Fruit fly (Drosophila melanogaster) whole organism, prepupa: ENCODE results near the gene Atg18a.

Experiments used
- Blimp-1 ChIP-seq: fragments of 200-800 bp; sonication (Bioruptor generic); optimal IDR thresholded peaks from 3 replicates; lab custom pipeline; 2017; ENCODE audit warnings: missing biosample characterization, missing genetic modification characterization, mild to moderate bottlenecking, moderate library complexity, missing genetic modification reagents
- CG10631 ChIP-seq: fragments of 200-800 bp; sonication (Bioruptor generic); optimal IDR thresholded peaks from 2 replicates; lab custom pipeline; 2016; ENCODE audit warnings: missing biosample characterization, missing genetic modification characterization
- CG10669 ChIP-seq: fragments of 200-800 bp; sonication (Bioruptor generic); optimal IDR thresholded peaks from 3 replicates; lab custom pipeline; 2018; ENCODE audit warnings: missing biosample characterization, mild to moderate bottlenecking, missing genetic modification characterization, moderate library complexity
- CG15336 ChIP-seq: fragments of 200-800 bp; sonication (Bioruptor generic); IDR thresholded peaks from 2 replicates; pipeline ENCODE4 v1.3.6; 2022; ENCODE audit warnings: missing biosample characterization, missing genetic modification characterization
- CG1621 ChIP-seq: fragments of 200-800 bp; sonication (Bioruptor generic); optimal IDR thresholded peaks from 3 replicates; lab custom pipeline; 2018; ENCODE audit warnings: missing biosample characterization, mild to moderate bottlenecking, missing genetic modification characterization
- CG32006 ChIP-seq: fragments of 200-800 bp; sonication (Bioruptor generic); optimal IDR thresholded peaks from 3 replicates; lab custom pipeline; 2017; ENCODE audit warnings: missing biosample characterization, mild to moderate bottlenecking, missing genetic modification characterization
- CG3919 ChIP-seq: fragments of 200-800 bp; sonication (Bioruptor generic); optimal IDR thresholded peaks from 3 replicates; lab custom pipeline; 2016; ENCODE audit warnings: missing biosample characterization, missing genetic modification characterization
- CG4318 ChIP-seq: fragments of 200-800 bp; sonication (Bioruptor generic); optimal IDR thresholded peaks from 3 replicates; lab custom pipeline; 2017; ENCODE audit warnings: missing biosample characterization, mild to moderate bottlenecking, missing genetic modification characterization
- CG6163 ChIP-seq: fragments of 200-800 bp; sonication (Bioruptor generic); IDR thresholded peaks from 3 replicates; pipeline ENCODE4 v1.3.6; 2022; ENCODE audit warnings: missing biosample characterization, missing genetic modification characterization
- CG6276 ChIP-seq: fragments of 200-800 bp; sonication (Bioruptor generic); optimal IDR thresholded peaks from 2 replicates; lab custom pipeline; 2017; ENCODE audit warnings: missing biosample characterization, mild to moderate bottlenecking, missing genetic modification characterization
- CG6808 ChIP-seq: fragments of 200-800 bp; sonication (Bioruptor generic); optimal IDR thresholded peaks from 3 replicates; lab custom pipeline; 2017; ENCODE audit warnings: missing biosample characterization, missing genetic modification characterization, mild to moderate bottlenecking, moderate library complexity, missing genetic modification reagents
- CG6854 ChIP-seq: fragments of 200-800 bp; sonication (Bioruptor generic); optimal IDR thresholded peaks from 2 replicates; lab custom pipeline; 2017; ENCODE audit warnings: missing biosample characterization, mild to moderate bottlenecking, missing genetic modification characterization
- CG8119 ChIP-seq: fragments of 200-800 bp; sonication (Bioruptor generic); IDR thresholded peaks from 3 replicates; pipeline ENCODE4 v1.3.6; 2022; ENCODE audit warnings: missing biosample characterization, missing genetic modification characterization
- CG8632 ChIP-seq: fragments of 200-800 bp; sonication (Bioruptor generic); optimal IDR thresholded peaks from 3 replicates; lab custom pipeline; 2016; ENCODE audit warnings: missing biosample characterization, missing genetic modification characterization
- Eip78C ChIP-seq: fragments of 200-800 bp; sonication (Bioruptor generic); peaks from one replicate; lab custom pipeline; 2016; ENCODE audit warnings: missing biosample characterization, missing genetic modification characterization
- Eip93F ChIP-seq: fragments of 200-800 bp; sonication (Bioruptor generic); optimal IDR thresholded peaks from 2 replicates; lab custom pipeline; 2016; ENCODE audit warnings: missing biosample characterization, mild to moderate bottlenecking, missing genetic modification characterization
- Ets96B ChIP-seq: fragments of 200-800 bp; optimal IDR thresholded peaks from 2 replicates; lab custom pipeline; 2019; ENCODE audit warnings: missing biosample characterization, mild to moderate bottlenecking, missing genetic modification characterization, moderate library complexity
- Gug ChIP-seq: fragments of 200-800 bp; sonication (Bioruptor generic); IDR thresholded peaks from 2 replicates; pipeline ENCODE4 v1.3.6; 2022; ENCODE audit warnings: missing biosample characterization, missing genetic modification characterization
- Hr38 ChIP-seq: sonication (Bioruptor generic); optimal IDR thresholded peaks from 2 replicates; lab custom pipeline; 2016; ENCODE audit warnings: missing biosample characterization, missing genetic modification characterization
- Hr4 ChIP-seq: fragments of 200-800 bp; sonication (Bioruptor generic); optimal IDR thresholded peaks from 3 replicates; lab custom pipeline; 2016; ENCODE audit warnings: missing biosample characterization, missing genetic modification characterization
- Met ChIP-seq: fragments of 200-800 bp; sonication (Bioruptor generic); optimal IDR thresholded peaks from 3 replicates; lab custom pipeline; 2016; ENCODE audit warnings: missing biosample characterization, missing genetic modification characterization
- Smox ChIP-seq: fragments of 200-800 bp; sonication (Bioruptor generic); optimal IDR thresholded peaks from 3 replicates; lab custom pipeline; 2016; ENCODE audit warnings: missing biosample characterization, missing genetic modification characterization
- Sox102F ChIP-seq: fragments of 200-800 bp; sonication (Bioruptor generic); optimal IDR thresholded peaks from 2 replicates; lab custom pipeline; 2016; ENCODE audit warnings: missing biosample characterization, mild to moderate bottlenecking, missing genetic modification characterization
- Sox15 ChIP-seq: fragments of 200-800 bp; sonication (Bioruptor generic); optimal IDR thresholded peaks from 3 replicates; lab custom pipeline; 2016; ENCODE audit warnings: missing biosample characterization, missing genetic modification characterization
- achi ChIP-seq: fragments of 200-800 bp; sonication (Bioruptor generic); optimal IDR thresholded peaks from 3 replicates; lab custom pipeline; 2016; ENCODE audit warnings: missing biosample characterization, missing genetic modification characterization
- acj6 ChIP-seq: fragments of 200-800 bp; sonication (Bioruptor generic); optimal IDR thresholded peaks from 3 replicates; lab custom pipeline; 2016; ENCODE audit warnings: missing biosample characterization, missing genetic modification characterization
- eg ChIP-seq: fragments of 200-800 bp; sonication (Bioruptor generic); IDR thresholded peaks from 3 replicates; pipeline ENCODE4 v1.3.6; 2022; ENCODE audit warnings: missing biosample characterization, missing genetic modification characterization
- net ChIP-seq: fragments of 200-800 bp; sonication (Bioruptor generic); optimal IDR thresholded peaks from 3 replicates; lab custom pipeline; 2016; ENCODE audit warnings: missing biosample characterization, missing genetic modification characterization
- pdm3 ChIP-seq: fragments of 200-800 bp; sonication (Bioruptor generic); optimal IDR thresholded peaks from 3 replicates; lab custom pipeline; 2016; ENCODE audit warnings: missing biosample characterization, missing genetic modification characterization
- spab ChIP-seq: fragments of 200-800 bp; sonication (Bioruptor generic); optimal IDR thresholded peaks from 2 replicates; lab custom pipeline; 2017; ENCODE audit warnings: missing biosample characterization, mild to moderate bottlenecking, missing genetic modification characterization, missing genetic modification reagents
- ss ChIP-seq, 2 experiments: fragments of 200-800 bp; sonication (Bioruptor generic); optimal IDR thresholded peaks; 2 replicates in 1 of 2; 3 replicates in 1 of 2; lab custom pipeline; 2017 to 2018; ENCODE audit warnings: mild to moderate bottlenecking in 2 of 2, missing biosample characterization in 2 of 2, missing genetic modification characterization in 2 of 2, moderate library complexity in 1 of 2
- topi ChIP-seq: fragments of 200-800 bp; sonication (Bioruptor generic); optimal IDR thresholded peaks from 3 replicates; lab custom pipeline; 2016; ENCODE audit warnings: missing biosample characterization, missing genetic modification characterization
- vri ChIP-seq: fragments of 200-800 bp; sonication (Bioruptor generic); optimal IDR thresholded peaks from 3 replicates; lab custom pipeline; 2016; ENCODE audit warnings: missing biosample characterization, mild to moderate bottlenecking, missing genetic modification characterization

Gene Atg18a

DNA sequence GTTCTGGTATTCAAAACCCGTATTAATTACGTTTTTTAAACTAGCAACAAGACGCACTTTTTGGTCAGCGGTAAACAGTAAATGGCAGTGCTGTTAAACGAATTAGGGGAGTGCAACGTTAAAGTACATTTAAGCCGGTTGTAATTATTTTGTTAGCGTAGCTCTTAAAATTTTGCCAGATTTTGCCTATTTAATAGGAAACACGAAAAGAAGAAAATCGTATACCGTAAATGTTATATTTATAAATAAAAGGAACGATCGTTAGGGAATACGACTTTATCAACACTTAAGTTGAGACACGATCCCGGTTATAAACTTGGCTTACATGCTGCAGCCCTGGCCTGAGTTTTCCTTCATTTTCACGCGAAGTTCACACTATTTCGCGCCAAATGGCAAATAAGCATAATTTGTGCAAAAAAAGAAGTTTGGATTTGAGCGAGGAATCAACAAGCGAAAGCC lies 49.2 kb upstream of the Atg18a start, which contains the start of the genes Setx and mus301 (continued):
- TF ChIP-seq Sox102F (GFP tag; lab: Kevin White, UChicago), result no peak

DNA sequence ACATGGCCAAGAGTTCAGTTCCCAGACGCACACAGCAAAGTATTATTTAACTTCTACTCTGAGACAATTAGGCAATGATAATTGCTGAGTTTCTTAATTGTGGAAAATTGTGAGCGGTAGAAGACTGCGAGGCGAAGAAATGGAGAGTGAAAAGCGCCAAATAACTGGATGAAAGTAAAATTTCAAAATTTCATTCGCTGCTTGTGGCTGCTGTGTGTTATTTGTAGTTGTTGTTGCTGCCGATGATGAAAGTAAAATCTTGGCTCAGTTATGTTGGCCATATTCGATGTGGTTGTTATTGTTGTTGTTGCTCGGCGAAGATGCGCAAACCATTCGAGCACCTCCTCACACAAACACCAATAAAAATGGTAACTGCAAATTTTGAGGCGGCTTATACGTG lies 36.4 kb upstream of the Atg18a start:
- TF ChIP-seq CG6808 (GFP tag; lab: Kevin White, UChicago), result no peak
- TF ChIP-seq Blimp-1 (GFP tag; lab: Kevin White, UChicago), result peak; percentile 55
- TF ChIP-seq, all 60 proteins: peak for 1

dm6 chr3L:8150812-8151211 lies 35.8 kb upstream of the Atg18a start:
- TF ChIP-seq vri (GFP tag; lab: Kevin White, UChicago) (no peak), Ets96B (tag; lab: Kevin White, UChicago) (no peak), acj6 (GFP tag; lab: Kevin White, UChicago) (peak; percentile 10), CG4318 (GFP tag; lab: Kevin White, UChicago) (peak; percentile 1), eg (GFP tag; lab: Robert Waterston, UW) (no peak), Smox (GFP tag; lab: Kevin White, UChicago) (no peak), CG15336 (GFP tag; lab: Robert Waterston, UW) (peak; percentile 50), spab (GFP tag; lab: Kevin White, UChicago) (no peak), Eip93F (GFP tag; lab: Kevin White, UChicago) (no peak), CG3919 (peak; percentile 23), CG10669 (no peak), CG6163 (GFP tag; lab: Robert Waterston, UW) (no peak), CG32006 (peak; percentile 74), Hr4 (GFP tag; lab: Kevin White, UChicago) (peak; percentile 58), Eip78C (GFP tag; lab: Kevin White, UChicago) (peak; percentile 68), Gug (GFP tag; lab: Robert Waterston, UW) (no peak), CG6276 (no peak), CG8632 (no peak), Sox15 (GFP tag; lab: Kevin White, UChicago) (no peak), Hr38 (GFP tag; lab: Kevin White, UChicago) (no peak), CG10631 (GFP tag; lab: Kevin White, UChicago) (peak; percentile 10)
- TF ChIP-seq, all 60 proteins: peak for 8

DNA sequence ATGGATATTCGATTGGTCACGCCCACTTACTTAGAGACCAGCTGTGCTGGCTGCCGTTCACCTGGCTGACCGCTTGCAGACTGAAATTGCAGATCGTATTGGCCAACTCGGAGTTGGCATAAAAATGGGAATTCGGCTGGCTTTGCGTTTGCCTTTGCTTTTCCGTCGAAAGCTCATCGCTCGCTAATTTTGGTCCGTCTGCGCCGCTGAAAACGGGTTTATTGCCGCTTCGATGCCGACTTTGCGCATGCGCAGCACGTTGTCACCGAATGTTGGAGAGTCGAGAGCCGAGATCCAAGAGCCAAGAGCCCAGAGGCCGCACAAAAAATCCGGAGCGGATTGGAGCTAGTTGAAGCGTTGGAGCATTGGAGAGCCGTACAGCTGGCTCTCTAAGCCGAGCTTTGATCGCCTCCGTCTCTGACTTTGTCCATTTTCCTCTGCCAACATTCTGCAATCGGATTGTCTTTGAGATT lies 34.9 kb upstream of the Atg18a start, which contains the start of gene CG13676:
TSS of gene CG13676 (minus strand) at position 87 of the 473 bp plus-strand sequence.
- TF ChIP-seq Met (GFP tag; lab: Kevin White, UChicago), result no peak
- TF ChIP-seq CG6808 (GFP tag; lab: Kevin White, UChicago), result peak; percentile 6
- no peak for TF ChIP-seq Sox15 (GFP tag; lab: Kevin White, UChicago)
- TF ChIP-seq ss (GFP tag; optimal IDR thresholded peaks at IDR 0.05; lab: Kevin White, UChicago), result peak in 1 of 2 experiments; percentile 46
- no peak for TF ChIP-seq CG8119 (GFP tag; lab: Robert Waterston, UW)
- TF ChIP-seq net (GFP tag; lab: Kevin White, UChicago), result no peak
- TF ChIP-seq CG6163 (GFP tag; lab: Robert Waterston, UW), result peak; percentile 58; the same call in 1 of the 3 replicates
- TF ChIP-seq CG1621 (tag; lab: Kevin White, UChicago), result peak; percentile 96
- TF ChIP-seq topi (GFP tag; lab: Kevin White, UChicago), result no peak
- TF ChIP-seq CG6854 (GFP tag; lab: Kevin White, UChicago), result peak; percentile 73
- TF ChIP-seq pdm3, result no peak
- no peak for TF ChIP-seq Smox (GFP tag; lab: Kevin White, UChicago)
- peak; percentile 28 for TF ChIP-seq CG3919
- peak; percentile 31; the same call in 1 of the 2 replicates for TF ChIP-seq CG15336 (GFP tag; lab: Robert Waterston, UW)
- TF ChIP-seq eg (GFP tag; lab: Robert Waterston, UW), result 0 out of 3 replicates have a peak, but pooled peaks have one; percentile 9
- peak; percentile 2 for TF ChIP-seq achi (GFP tag; lab: Kevin White, UChicago)
- TF ChIP-seq Eip78C (GFP tag; lab: Kevin White, UChicago), result peak; percentile 50
